Fruit fly (Drosophila melanogaster) whole organism, embryonic: ENCODE results near the gene Wnt6.

Experiments used
- Atf3 ChIP-seq: fragments of 200-800 bp; sonication (Bioruptor generic); optimal IDR thresholded peaks from 3 replicates; lab custom pipeline; 2016; ENCODE audit warnings: missing biosample characterization, missing genetic modification characterization
- Blimp-1 ChIP-seq: fragments of 200-800 bp; sonication (Bioruptor generic); optimal IDR thresholded peaks from 3 replicates; lab custom pipeline; 2018; ENCODE audit warnings: missing biosample characterization, missing genetic modification characterization, mild to moderate bottlenecking, moderate library complexity, missing genetic modification reagents
- CG10147 ChIP-seq: fragments of 200-800 bp; sonication (Bioruptor generic); optimal IDR thresholded peaks from 2 replicates; lab custom pipeline; 2019; ENCODE audit warnings: missing biosample characterization, mild to moderate bottlenecking, missing genetic modification characterization, moderate library complexity
- CG10979 ChIP-seq: fragments of 200-800 bp; sonication (Bioruptor generic); optimal IDR thresholded peaks from 2 replicates; lab custom pipeline; 2018; ENCODE audit warnings: missing biosample characterization, mild to moderate bottlenecking, missing genetic modification characterization, moderate library complexity
- CG11560 ChIP-seq: fragments of 200-800 bp; sonication (Bioruptor generic); IDR thresholded peaks from 3 replicates; pipeline ENCODE4 v1.3.6; 2022; ENCODE audit warnings: missing biosample characterization, missing genetic modification characterization
- CG12299 ChIP-seq: fragments of 200-800 bp; sonication (Bioruptor generic); optimal IDR thresholded peaks from 2 replicates; lab custom pipeline; 2018; ENCODE audit warnings: missing biosample characterization, mild to moderate bottlenecking, missing genetic modification characterization
- CG13775 ChIP-seq: fragments of 200-800 bp; sonication (Bioruptor generic); optimal IDR thresholded peaks from 3 replicates; lab custom pipeline; 2017; ENCODE audit warnings: missing biosample characterization, mild to moderate bottlenecking, missing genetic modification characterization
- CG14965 ChIP-seq: fragments of 200-800 bp; sonication (Bioruptor generic); optimal IDR thresholded peaks from 2 replicates; lab custom pipeline; 2016; ENCODE audit warnings: missing biosample characterization, missing genetic modification characterization, borderline replicate concordance
- CG15696 ChIP-seq: fragments of 200-800 bp; sonication (Bioruptor generic); optimal IDR thresholded peaks from 2 replicates; lab custom pipeline; 2019; ENCODE audit warnings: missing biosample characterization, mild to moderate bottlenecking, missing genetic modification characterization, moderate library complexity
- CG17186 ChIP-seq: fragments of 200-800 bp; sonication (Bioruptor generic); optimal IDR thresholded peaks from 3 replicates; lab custom pipeline; 2017; ENCODE audit warnings: missing biosample characterization, missing genetic modification reagents, missing genetic modification characterization
- CG17829 ChIP-seq: fragments of 200-800 bp; optimal IDR thresholded peaks from 2 replicates; lab custom pipeline; 2019; ENCODE audit warnings: missing biosample characterization, mild to moderate bottlenecking, missing genetic modification characterization, moderate library complexity
- CG2712 ChIP-seq: fragments of 200-800 bp; optimal IDR thresholded peaks from 3 replicates; lab custom pipeline; 2019; ENCODE audit warnings: missing biosample characterization, mild to moderate bottlenecking, missing genetic modification characterization, moderate library complexity
- CG2889 ChIP-seq: fragments of 200-800 bp; sonication (Bioruptor generic); IDR thresholded peaks from 3 replicates; pipeline ENCODE4 v1.3.6; 2022; ENCODE audit warnings: missing biosample characterization, missing genetic modification characterization
- CG31441 ChIP-seq: fragments of 200-800 bp; sonication (Bioruptor generic); IDR thresholded peaks from 2 replicates; pipeline ENCODE4 v1.3.6; 2022; ENCODE audit warnings: missing biosample characterization, missing genetic modification characterization
- CG32532 ChIP-seq: fragments of 200-800 bp; sonication (Bioruptor generic); IDR thresholded peaks from 2 replicates; pipeline ENCODE4 v1.3.6; 2022; ENCODE audit warnings: missing biosample characterization, missing genetic modification characterization
- CG33557 ChIP-seq: fragments of 200-800 bp; sonication (Bioruptor generic); optimal IDR thresholded peaks from 2 replicates; lab custom pipeline; 2019; ENCODE audit warnings: missing biosample characterization, mild to moderate bottlenecking, missing genetic modification characterization, moderate library complexity
- CG34224 ChIP-seq: fragments of 200-800 bp; sonication (Bioruptor generic); IDR thresholded peaks from 3 replicates; pipeline ENCODE4 v1.3.6; 2022; ENCODE audit warnings: missing biosample characterization, missing genetic modification characterization; ENCODE audit not compliant: partially characterized antibody
- CG4730 ChIP-seq: fragments of 200-800 bp; sonication (Bioruptor generic); IDR thresholded peaks from 2 replicates; pipeline ENCODE4 v1.3.6; 2022; ENCODE audit warnings: missing biosample characterization, missing genetic modification characterization
- CG6791 ChIP-seq: fragments of 200-800 bp; sonication (Bioruptor generic); IDR thresholded peaks from 3 replicates; pipeline ENCODE4 v1.3.6; 2022; ENCODE audit warnings: missing biosample characterization, missing genetic modification characterization; ENCODE audit not compliant: partially characterized antibody
- CG9876 ChIP-seq: fragments of 200-800 bp; sonication (Bioruptor generic); optimal IDR thresholded peaks from 2 replicates; lab custom pipeline; 2016; ENCODE audit warnings: missing biosample characterization, missing genetic modification characterization
- Drgx ChIP-seq: fragments of 200-800 bp; sonication (Bioruptor generic); IDR thresholded peaks from 2 replicates; pipeline ENCODE4 v1.3.6; 2022; ENCODE audit warnings: missing biosample characterization, missing genetic modification characterization
- Eip74EF ChIP-seq, 2 experiments: fragments of 200-800 bp in 1 of 2; fragments of >200 bp in 1 of 2; sonication (Bioruptor generic) in 1 of 2; optimal IDR thresholded peaks; 2 replicates each; lab custom pipeline; 2017 to 2019; ENCODE audit warnings: missing biosample characterization in 2 of 2, missing genetic modification characterization in 2 of 2, mild to moderate bottlenecking in 1 of 2, moderate library complexity in 1 of 2
- Elba2 ChIP-seq: fragments of 200-800 bp; sonication (Bioruptor generic); optimal IDR thresholded peaks from 3 replicates; lab custom pipeline; 2016; ENCODE audit warnings: missing biosample characterization, missing genetic modification characterization
- Hey ChIP-seq: fragments of 200-800 bp; sonication (Bioruptor generic); optimal IDR thresholded peaks from 3 replicates; lab custom pipeline; 2018; ENCODE audit warnings: missing biosample characterization, mild to moderate bottlenecking, missing genetic modification characterization
- Hr51 ChIP-seq, 2 experiments: fragments of 200-800 bp; sonication (Bioruptor generic); optimal IDR thresholded peaks; 2 replicates in 1 of 2; 3 replicates in 1 of 2; lab custom pipeline; 2016 to 2018; ENCODE audit warnings: missing biosample characterization in 2 of 2, missing genetic modification characterization in 2 of 2, mild to moderate bottlenecking in 1 of 2, moderate library complexity in 1 of 2
- Max ChIP-seq: fragments of 200-800 bp; sonication (Bioruptor generic); optimal IDR thresholded peaks from 2 replicates; lab custom pipeline; 2016; ENCODE audit warnings: missing biosample characterization, mild to moderate bottlenecking, missing genetic modification characterization
- Ptx1 ChIP-seq: fragments of 200-800 bp; sonication (Bioruptor generic); IDR thresholded peaks from 2 replicates; pipeline ENCODE4 v1.3.6; 2022; ENCODE audit warnings: missing biosample characterization, missing genetic modification characterization
- Rx ChIP-seq: fragments of 200-800 bp; sonication (Bioruptor generic); IDR thresholded peaks from 2 replicates; pipeline ENCODE4 v1.3.6; 2022; ENCODE audit warnings: missing biosample characterization, missing genetic modification characterization
- Sry-δ ChIP-seq: fragments of 200-800 bp; sonication (Bioruptor generic); optimal IDR thresholded peaks from 2 replicates; lab custom pipeline; 2016; ENCODE audit warnings: missing biosample characterization, missing genetic modification characterization
- Xrp1 ChIP-seq: fragments of 200-800 bp; sonication (Bioruptor generic); IDR thresholded peaks from 2 replicates; pipeline ENCODE4 v1.3.6; 2022; ENCODE audit warnings: missing biosample characterization, missing genetic modification characterization
- aop ChIP-seq: fragments of 200-800 bp; sonication (Bioruptor generic); IDR thresholded peaks from 2 replicates; pipeline ENCODE4 v1.3.6; 2022; ENCODE audit warnings: missing biosample characterization, missing genetic modification characterization
- ase ChIP-seq: fragments of 200-800 bp; sonication (Bioruptor generic); IDR thresholded peaks from 3 replicates; pipeline ENCODE4 v1.3.6; 2022; ENCODE audit warnings: missing biosample characterization, missing genetic modification characterization
- bsh ChIP-seq, 2 experiments: fragments of 200-800 bp; sonication (Bioruptor generic); optimal IDR thresholded peaks; 2 replicates each; lab custom pipeline; 2017 to 2018; ENCODE audit warnings: mild to moderate bottlenecking in 2 of 2, missing biosample characterization in 2 of 2, missing genetic modification characterization in 2 of 2, moderate library complexity in 1 of 2
- dmrt11E ChIP-seq: fragments of 200-800 bp; sonication (Bioruptor generic); optimal IDR thresholded peaks from 3 replicates; lab custom pipeline; 2018; ENCODE audit warnings: missing biosample characterization, mild to moderate bottlenecking, missing genetic modification characterization, moderate library complexity
- fd102C ChIP-seq: fragments of 200-800 bp; sonication (Bioruptor generic); optimal IDR thresholded peaks from 2 replicates; lab custom pipeline; 2018; ENCODE audit warnings: missing biosample characterization, mild to moderate bottlenecking, missing genetic modification characterization, moderate library complexity
- gem ChIP-seq: fragments of 200-800 bp; sonication (Bioruptor generic); optimal IDR thresholded peaks from 2 replicates; lab custom pipeline; 2019; ENCODE audit warnings: missing biosample characterization, mild to moderate bottlenecking, missing genetic modification characterization, moderate library complexity
- grau ChIP-seq: fragments of 200-800 bp; optimal IDR thresholded peaks from 3 replicates; lab custom pipeline; 2019; ENCODE audit warnings: missing biosample characterization, mild to moderate bottlenecking, missing genetic modification characterization, moderate library complexity
- her ChIP-seq: fragments of 200-800 bp; sonication (Bioruptor generic); optimal IDR thresholded peaks from 2 replicates; lab custom pipeline; 2016; ENCODE audit warnings: missing biosample characterization, missing genetic modification characterization
- hkb ChIP-seq, 2 experiments: fragments of 200-800 bp in 1 of 2; fragments of >200 bp in 1 of 2; sonication (Bioruptor generic) in 1 of 2; IDR thresholded peaks in 1 of 2; optimal IDR thresholded peaks in 1 of 2; 2 replicates each; pipeline versions ENCODE4 v1.3.6 to Lab custom; 2017 to 2022; ENCODE audit warnings: missing biosample characterization in 1 of 2, missing genetic modification characterization in 1 of 2
- kah ChIP-seq: fragments of 200-800 bp; sonication (Bioruptor generic); optimal IDR thresholded peaks from 2 replicates; lab custom pipeline; 2018; ENCODE audit warnings: missing biosample characterization, mild to moderate bottlenecking, missing genetic modification characterization
- ken ChIP-seq: fragments of 200-800 bp; sonication (Bioruptor generic); IDR thresholded peaks from 3 replicates; pipeline ENCODE4 v1.3.6; 2022; ENCODE audit warnings: missing biosample characterization, missing genetic modification characterization
- lola ChIP-seq, 3 experiments: fragments of >200 bp in 2 of 3; fragments of 200-800 bp in 1 of 3; sonication (Bioruptor generic) in 1 of 3; optimal IDR thresholded peaks; 2 replicates each; lab custom pipeline; 2017 to 2019; ENCODE audit warnings: missing biosample characterization in 3 of 3, missing genetic modification characterization in 3 of 3, mild to moderate bottlenecking in 1 of 3, moderate library complexity in 1 of 3
- nerfin-2 ChIP-seq: fragments of 200-800 bp; sonication (Bioruptor generic); IDR thresholded peaks from 2 replicates; pipeline ENCODE4 v1.3.6; 2022; ENCODE audit warnings: missing biosample characterization, missing genetic modification characterization; ENCODE audit not compliant: partially characterized antibody
- nmo ChIP-seq: fragments of 200-800 bp; sonication (Bioruptor generic); optimal IDR thresholded peaks from 2 replicates; lab custom pipeline; 2018; ENCODE audit warnings: missing biosample characterization, mild to moderate bottlenecking, missing genetic modification characterization, moderate library complexity
- ranshi ChIP-seq: fragments of 200-800 bp; sonication (Bioruptor generic); IDR thresholded peaks from 2 replicates; pipeline ENCODE4 v1.3.6; 2022; ENCODE audit warnings: missing biosample characterization, missing genetic modification characterization
- seq ChIP-seq: fragments of 200-800 bp; sonication (Bioruptor generic); IDR thresholded peaks from 2 replicates; pipeline ENCODE4 v1.3.6; 2022; ENCODE audit warnings: missing biosample characterization, missing genetic modification characterization
- sob ChIP-seq: fragments of 200-800 bp; sonication (Bioruptor generic); IDR thresholded peaks from 2 replicates; pipeline ENCODE4 v1.3.6; 2022; ENCODE audit warnings: missing biosample characterization, missing genetic modification characterization
- ssp ChIP-seq: fragments of 200-800 bp; sonication (Bioruptor generic); IDR thresholded peaks from 2 replicates; pipeline ENCODE4 v1.3.6; 2022; ENCODE audit warnings: missing biosample characterization, missing genetic modification characterization
- vnd ChIP-seq: fragments of 200-800 bp; sonication (Bioruptor generic); IDR thresholded peaks from 3 replicates; pipeline ENCODE4 v1.3.6; 2022; ENCODE audit warnings: missing biosample characterization, missing genetic modification characterization; ENCODE audit not compliant: partially characterized antibody
- zf30C ChIP-seq: fragments of 200-800 bp; sonication (Bioruptor generic); optimal IDR thresholded peaks from 3 replicates; lab custom pipeline; 2018; ENCODE audit warnings: missing biosample characterization, mild to moderate bottlenecking, missing genetic modification characterization

The Wnt6 gene

DNA sequence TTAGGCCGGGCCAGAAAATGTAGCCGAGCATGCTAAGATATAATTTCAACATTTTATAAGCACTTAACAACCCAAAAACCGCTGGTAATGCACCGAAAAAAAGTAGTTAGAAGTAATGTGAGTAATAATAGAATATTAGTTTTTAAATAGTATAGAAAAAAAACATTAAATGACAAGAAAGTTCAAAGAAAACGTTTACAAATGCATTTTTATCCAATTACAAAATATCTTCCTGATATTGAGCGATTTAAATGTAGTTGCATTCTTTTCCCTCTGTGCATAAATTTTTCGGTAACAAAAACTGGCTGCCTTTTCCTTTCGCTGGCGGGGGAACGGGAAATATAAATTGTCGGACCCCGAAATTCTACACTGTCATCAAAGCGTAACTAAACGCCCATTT is 30.8 kb upstream of the Wnt6 start (continued):
- TF ChIP-seq gem: peak; percentile 56
- TF ChIP-seq CG2889 (GFP tag; lab: Robert Waterston, UW): no peak
- TF ChIP-seq Blimp-1 (GFP tag; lab: Kevin White, UChicago): peak; percentile 38
- no peak for TF ChIP-seq CG10147
- TF ChIP-seq Rx (GFP tag; lab: Robert Waterston, UW): no peak
- TF ChIP-seq ase (GFP tag; lab: Robert Waterston, UW): no peak
- TF ChIP-seq vnd (GFP tag; lab: Robert Waterston, UW): no peak
- TF ChIP-seq CG32532: no peak
- no peak for TF ChIP-seq CG4730 (GFP tag; lab: Robert Waterston, UW)
- no peak for TF ChIP-seq kah
- TF ChIP-seq hkb (optimal IDR thresholded peaks at IDR 0.05; lab: Kevin White, UChicago): no peak
- no peak for TF ChIP-seq hkb (GFP tag; IDR thresholded peaks at IDR 0.05; lab: Robert Waterston, UW)
- TF ChIP-seq CG17186 (GFP tag; lab: Kevin White, UChicago): no peak
- peak; percentile 31 for TF ChIP-seq CG17829 (tag; lab: Kevin White, UChicago)
- no peak for TF ChIP-seq ranshi (GFP tag; lab: Robert Waterston, UW)
- no peak for TF ChIP-seq seq (GFP tag; lab: Robert Waterston, UW)
- TF ChIP-seq CG2712 (tag; lab: Kevin White, UChicago): peak; percentile 57
- no peak for TF ChIP-seq CG14965
- TF ChIP-seq dmrt11E (tag; lab: Kevin White, UChicago): peak; percentile 66
- TF ChIP-seq fd102C: no peak
- no peak for TF ChIP-seq nerfin-2 (GFP tag; lab: Robert Waterston, UW)
- TF ChIP-seq CG6791 (GFP tag; lab: Robert Waterston, UW): no peak
- no peak for TF ChIP-seq Drgx (GFP tag; lab: Robert Waterston, UW)
- TF ChIP-seq Sry-δ (GFP tag; lab: Kevin White, UChicago): no peak
- TF ChIP-seq CG31441 (GFP tag; lab: Robert Waterston, UW): peak; percentile 39; the same call in 1 of the 2 replicates
- TF ChIP-seq her (GFP tag; lab: Kevin White, UChicago): no peak
- TF ChIP-seq lola (GFP tag; optimal IDR thresholded peaks at IDR 0.05; lab: Kevin White, UChicago): peak in 1 of 3 experiments; percentile 46
- no peak for TF ChIP-seq sob (GFP tag; lab: Robert Waterston, UW)
- TF ChIP-seq grau (tag; lab: Kevin White, UChicago): no peak
- no peak for TF ChIP-seq aop
- no peak for TF ChIP-seq Atf3 (GFP tag; lab: Kevin White, UChicago)
- TF ChIP-seq Xrp1 (GFP tag; lab: Robert Waterston, UW): peak; percentile 53; the same call in 1 of the 2 replicates
- TF ChIP-seq CG10979 (tag; lab: Kevin White, UChicago): peak; percentile 63
- TF ChIP-seq Eip74EF (GFP tag; optimal IDR thresholded peaks at IDR 0.05; lab: Kevin White, UChicago): no peak
- TF ChIP-seq Max: no peak
- TF ChIP-seq CG9876 (GFP tag; lab: Kevin White, UChicago): no peak
- TF ChIP-seq CG15696 (tag; lab: Kevin White, UChicago): peak; percentile 49
- no peak for TF ChIP-seq CG12299 (tag; lab: Kevin White, UChicago)
- TF ChIP-seq Elba2 (GFP tag; lab: Kevin White, UChicago): no peak
- TF ChIP-seq CG33557 (GFP tag; lab: Kevin White, UChicago): peak; percentile 3
- no peak for TF ChIP-seq ssp (GFP tag; lab: Robert Waterston, UW)
- TF ChIP-seq Hey (tag; lab: Kevin White, UChicago): no peak
- no peak for TF ChIP-seq CG11560
- peak; percentile 1 for TF ChIP-seq CG13775 (GFP tag; lab: Kevin White, UChicago)
- no peak for TF ChIP-seq ken (GFP tag; lab: Robert Waterston, UW)
- TF ChIP-seq Ptx1: no peak
- TF ChIP-seq Hr51 (GFP tag; optimal IDR thresholded peaks at IDR 0.05; lab: Kevin White, UChicago): no peak
- peak in 1 of 2 experiments; percentile 41 for TF ChIP-seq bsh (GFP tag; optimal IDR thresholded peaks at IDR 0.05; lab: Kevin White, UChicago)
- TF ChIP-seq nmo: peak; percentile 14
- TF ChIP-seq CG34224: no peak
- peak; percentile 42 for TF ChIP-seq zf30C (GFP tag; lab: Kevin White, UChicago)
